Worm (Caenorhabditis elegans): ENCODE data around the gene ops-1.

ops-1 gene

ce11 chrIV:6284277-6284676, at the start of gene ops-1:
ops-1 (minus strand) TSS chrIV:6284377.
- TF ChIP-seq hnd-1 (tag; optimal IDR thresholded peaks at IDR 0.05), result no peak

ce11 chrIV:6333915-6334314, 49.7 kb upstream of the ops-1 start, which contains the start of gene blos-2:
blos-2 (plus strand) TSS chrIV:6334215.
- TF ChIP-seq tra-4 (tag; optimal IDR thresholded peaks at IDR 0.05), result no peak
- TF ChIP-seq scrt-1 (GFP tag; IDR thresholded peaks at IDR 0.05), result no peak
- no peak for TF ChIP-seq B0310.2 (tag; optimal IDR thresholded peaks at IDR 0.05)
- no peak for TF ChIP-seq ama-1 (optimal IDR thresholded peaks at IDR 0.05)
- no peak for TF ChIP-seq hmg-4 (GFP tag; optimal IDR thresholded peaks at IDR 0.05)
- TF ChIP-seq hnd-1 (tag; optimal IDR thresholded peaks at IDR 0.05), result no peak
- no peak for TF ChIP-seq ets-7 (tag; optimal IDR thresholded peaks at IDR 0.05)
- no peak for TF ChIP-seq tbx-11 (GFP tag; IDR thresholded peaks at IDR 0.05)
- TF ChIP-seq aly-1 (tag; optimal IDR thresholded peaks at IDR 0.05), result no peak

- no peak for TF ChIP-seq scrt-1 (GFP tag; IDR thresholded peaks at IDR 0.05)
- TF ChIP-seq ceh-36 (tag; optimal IDR thresholded peaks at IDR 0.05), result no peak
- TF ChIP-seq ets-7 (tag; optimal IDR thresholded peaks at IDR 0.05), result no peak
- no peak for TF ChIP-seq ceh-13 (GFP tag; optimal IDR thresholded peaks at IDR 0.05)
- no peak for TF ChIP-seq pes-1 (GFP tag; IDR thresholded peaks at IDR 0.05)
- TF ChIP-seq tbx-37 (GFP tag; conservative IDR thresholded peaks at IDR 0.05), result no peak
- no peak for TF ChIP-seq hnd-1 (tag; optimal IDR thresholded peaks at IDR 0.05)
- TF ChIP-seq flt-1 (GFP tag; IDR thresholded peaks at IDR 0.05), result no peak
Observed at ce11 chrIV:6330790-6331189, 46.6 kb upstream of the ops-1 start.

- TF ChIP-seq ceh-36 (tag; optimal IDR thresholded peaks at IDR 0.05) (no peak), sea-1 (GFP tag; conservative IDR thresholded peaks at IDR 0.05) (no peak), B0310.2 (tag; optimal IDR thresholded peaks at IDR 0.05) (no peak), tbx-11 (GFP tag; IDR thresholded peaks at IDR 0.05) (no peak), flt-1 (GFP tag; IDR thresholded peaks at IDR 0.05) (no peak), ama-1 (optimal IDR thresholded peaks at IDR 0.05) (no peak), pes-1 (GFP tag; IDR thresholded peaks at IDR 0.05) (no peak), tra-4 (tag; optimal IDR thresholded peaks at IDR 0.05) (no peak), hmbx-1 (tag; optimal IDR thresholded peaks at IDR 0.05) (no peak)
Observed at ce11 chrIV:6329339-6329738, 45.2 kb upstream of the ops-1 start, which contains the start of gene seu-1. seu-1 (plus strand) TSS chrIV:6329639.

- TF ChIP-seq ets-7 (tag; optimal IDR thresholded peaks at IDR 0.05) (no peak), flt-1 (GFP tag; IDR thresholded peaks at IDR 0.05) (no peak), B0310.2 (tag; optimal IDR thresholded peaks at IDR 0.05) (no peak)
Observed at ce11 chrIV:6328198-6328597, 44.0 kb upstream of the ops-1 start.

ce11 chrIV:6327363-6328015, 43.3 kb upstream of the ops-1 start:
- no peak for TF ChIP-seq ama-1 (optimal IDR thresholded peaks at IDR 0.05)
- TF ChIP-seq scrt-1 (GFP tag; IDR thresholded peaks at IDR 0.05), result no peak
- TF ChIP-seq hmg-4 (GFP tag; optimal IDR thresholded peaks at IDR 0.05), result no peak
- TF ChIP-seq tbx-37 (GFP tag; conservative IDR thresholded peaks at IDR 0.05), result no peak
- no peak for TF ChIP-seq flt-1 (GFP tag; IDR thresholded peaks at IDR 0.05)
- no peak for TF ChIP-seq tra-4 (tag; optimal IDR thresholded peaks at IDR 0.05)
- TF ChIP-seq tbx-11 (GFP tag; IDR thresholded peaks at IDR 0.05), result no peak
- no peak for TF ChIP-seq hmbx-1 (tag; optimal IDR thresholded peaks at IDR 0.05)
- TF ChIP-seq sea-1 (GFP tag; conservative IDR thresholded peaks at IDR 0.05), result no peak
- no peak for TF ChIP-seq ets-7 (tag; optimal IDR thresholded peaks at IDR 0.05)
- TF ChIP-seq ceh-13 (GFP tag; optimal IDR thresholded peaks at IDR 0.05), result no peak
- TF ChIP-seq aly-1 (tag; optimal IDR thresholded peaks at IDR 0.05), result no peak
- no peak for TF ChIP-seq ceh-36 (tag; optimal IDR thresholded peaks at IDR 0.05)
- no peak for TF ChIP-seq pes-1 (GFP tag; IDR thresholded peaks at IDR 0.05)
- no peak for TF ChIP-seq F13C5.2 (tag; optimal IDR thresholded peaks at IDR 0.05)
- no peak for TF ChIP-seq hnd-1 (tag; optimal IDR thresholded peaks at IDR 0.05)
- TF ChIP-seq B0310.2 (tag; optimal IDR thresholded peaks at IDR 0.05), result no peak

ce11 chrIV:6326448-6326847, 42.3 kb upstream of the ops-1 start, which contains the start of gene lsm-8:
lsm-8 (plus strand) TSS chrIV:6326526.
- no peak for TF ChIP-seq hmbx-1 (tag; optimal IDR thresholded peaks at IDR 0.05)
- no peak for TF ChIP-seq ceh-36 (tag; optimal IDR thresholded peaks at IDR 0.05)
- no peak for TF ChIP-seq pes-1 (GFP tag; IDR thresholded peaks at IDR 0.05)
- TF ChIP-seq tbx-37 (GFP tag; conservative IDR thresholded peaks at IDR 0.05), result no peak
- TF ChIP-seq flt-1 (GFP tag; IDR thresholded peaks at IDR 0.05), result no peak
- TF ChIP-seq ceh-13 (GFP tag; optimal IDR thresholded peaks at IDR 0.05), result no peak

ce11 chrIV:6325772-6326171, 41.6 kb upstream of the ops-1 start:
- TF ChIP-seq sea-1 (GFP tag; conservative IDR thresholded peaks at IDR 0.05), result no peak
- no peak for TF ChIP-seq B0310.2 (tag; optimal IDR thresholded peaks at IDR 0.05)
- no peak for TF ChIP-seq ceh-13 (GFP tag; optimal IDR thresholded peaks at IDR 0.05)
- no peak for TF ChIP-seq ets-7 (tag; optimal IDR thresholded peaks at IDR 0.05)

ce11 chrIV:6323654-6324224, 39.6 kb upstream of the ops-1 start, which contains the start of gene sqd-1:
sqd-1 (plus strand) TSS chrIV:6324174.
- peak; percentile 63; the same call in 1 of the 2 replicates for TF ChIP-seq flt-1 (GFP tag; IDR thresholded peaks at IDR 0.05)
- no peak for TF ChIP-seq hnd-1 (tag; optimal IDR thresholded peaks at IDR 0.05)
- TF ChIP-seq ceh-36 (tag; optimal IDR thresholded peaks at IDR 0.05), result no peak
- TF ChIP-seq F13C5.2 (tag; optimal IDR thresholded peaks at IDR 0.05), result peak; percentile 80
- TF ChIP-seq aly-1 (tag; optimal IDR thresholded peaks at IDR 0.05), result no peak
- no peak for TF ChIP-seq scrt-1 (GFP tag; IDR thresholded peaks at IDR 0.05)
- no peak for TF ChIP-seq B0310.2 (tag; optimal IDR thresholded peaks at IDR 0.05)
- peak; percentile 54; the same call in 1 of the 2 replicates for TF ChIP-seq pes-1 (GFP tag; IDR thresholded peaks at IDR 0.05)
- TF ChIP-seq tbx-11 (GFP tag; IDR thresholded peaks at IDR 0.05), result peak; percentile 49; the same call in 1 of the 2 replicates
- peak; percentile 54; the same call in 1 of the 2 replicates for TF ChIP-seq tbx-37 (GFP tag; conservative IDR thresholded peaks at IDR 0.05)
- no peak for TF ChIP-seq tra-4 (tag; optimal IDR thresholded peaks at IDR 0.05)
- TF ChIP-seq ama-1 (optimal IDR thresholded peaks at IDR 0.05), result no peak
- no peak for TF ChIP-seq ets-7 (tag; optimal IDR thresholded peaks at IDR 0.05)
- TF ChIP-seq hmbx-1 (tag; optimal IDR thresholded peaks at IDR 0.05), result no peak
- TF ChIP-seq ceh-13 (GFP tag; optimal IDR thresholded peaks at IDR 0.05), result no peak
- no peak for TF ChIP-seq sea-1 (GFP tag; conservative IDR thresholded peaks at IDR 0.05)
- peak; percentile 73 for TF ChIP-seq hmg-4 (GFP tag; optimal IDR thresholded peaks at IDR 0.05)
